Worm (Caenorhabditis elegans): Measurements from ENCODE around the gene kvs-3.

Gene kvs-3

ce11 chrV:9295581-9295980 lies 22.5 kb upstream of the kvs-3 start:
- TF ChIP-seq alr-1 (tag; optimal IDR thresholded peaks at IDR 0.05): no peak
- peak; percentile 17 for TF ChIP-seq F13H6.1 (tag; optimal IDR thresholded peaks at IDR 0.05)

- TF ChIP-seq elt-1 (tag; optimal IDR thresholded peaks at IDR 0.05) (no peak), alr-1 (tag; optimal IDR thresholded peaks at IDR 0.05) (no peak), zag-1 (tag; optimal IDR thresholded peaks at IDR 0.05) (no peak), nhr-6 (tag; optimal IDR thresholded peaks at IDR 0.05) (no peak), ceh-16 (tag; optimal IDR thresholded peaks at IDR 0.05) (no peak), skn-1 (tag; optimal IDR thresholded peaks at IDR 0.05) (no peak), lin-11 (tag; optimal IDR thresholded peaks at IDR 0.05) (no peak), ztf-11 (tag; optimal IDR thresholded peaks at IDR 0.05) (no peak), mbf-1 (tag; optimal IDR thresholded peaks at IDR 0.05) (no peak), C34F6.9 (tag; optimal IDR thresholded peaks at IDR 0.05) (no peak), unc-39 (tag; optimal IDR thresholded peaks at IDR 0.05) (no peak), nhr-21 (tag; optimal IDR thresholded peaks at IDR 0.05) (no peak), snpc-4 (tag; optimal IDR thresholded peaks at IDR 0.05) (no peak), nhr-23 (tag; optimal IDR thresholded peaks at IDR 0.05) (no peak)
Measured at ce11 chrV:9297332-9297731, 20.8 kb upstream of the kvs-3 start, which contains the start of gene F44A2.5. F44A2.5 (plus strand) TSS chrV:9297632.

ce11 chrV:9303026-9303425 lies 15.1 kb upstream of the kvs-3 start, which contains the start of gene nhr-39:
nhr-39 (plus strand) TSS chrV:9303326.
- TF ChIP-seq ceh-16 (tag; optimal IDR thresholded peaks at IDR 0.05): no peak
- no peak for TF ChIP-seq Y55F3AM.14 (GFP tag; optimal IDR thresholded peaks at IDR 0.05)
- no peak for TF ChIP-seq elt-3 (tag; optimal IDR thresholded peaks at IDR 0.05)
- no peak for TF ChIP-seq sem-4 (tag; optimal IDR thresholded peaks at IDR 0.05)
- no peak for TF ChIP-seq F13H6.1 (tag; optimal IDR thresholded peaks at IDR 0.05)
- TF ChIP-seq mab-5 (tag; optimal IDR thresholded peaks at IDR 0.05): no peak
- no peak for TF ChIP-seq unc-39 (tag; optimal IDR thresholded peaks at IDR 0.05)
- TF ChIP-seq R02D3.7 (tag; optimal IDR thresholded peaks at IDR 0.05): no peak
- TF ChIP-seq sma-3 (GFP tag; optimal IDR thresholded peaks at IDR 0.05): no peak
- TF ChIP-seq ztf-4 (tag; optimal IDR thresholded peaks at IDR 0.05): no peak
- TF ChIP-seq gmeb-1 (tag; optimal IDR thresholded peaks at IDR 0.05): no peak
- TF ChIP-seq sma-9 (GFP tag; optimal IDR thresholded peaks at IDR 0.05): no peak
- TF ChIP-seq sma-9 (tag; optimal IDR thresholded peaks at IDR 0.05): no peak
- TF ChIP-seq lin-11 (tag; optimal IDR thresholded peaks at IDR 0.05): no peak
- TF ChIP-seq ztf-11 (tag; optimal IDR thresholded peaks at IDR 0.05): no peak
- no peak for TF ChIP-seq nhr-25 (tag; optimal IDR thresholded peaks at IDR 0.05)

- no peak for TF ChIP-seq lsy-2 (tag; optimal IDR thresholded peaks at IDR 0.05)
- no peak for TF ChIP-seq nhr-237 (tag; optimal IDR thresholded peaks at IDR 0.05)
- no peak for TF ChIP-seq nhr-10 (tag; optimal IDR thresholded peaks at IDR 0.05)
- TF ChIP-seq lin-13 (GFP tag; optimal IDR thresholded peaks at IDR 0.05): no peak
- TF ChIP-seq skn-1 (tag; optimal IDR thresholded peaks at IDR 0.05): no peak
- no peak for TF ChIP-seq sma-3 (GFP tag; optimal IDR thresholded peaks at IDR 0.05)
- TF ChIP-seq Y55F3AM.14 (GFP tag; optimal IDR thresholded peaks at IDR 0.05): no peak
- no peak for TF ChIP-seq mab-5 (tag; optimal IDR thresholded peaks at IDR 0.05)
- no peak for TF ChIP-seq snpc-4 (tag; optimal IDR thresholded peaks at IDR 0.05)
- TF ChIP-seq crh-2 (tag; optimal IDR thresholded peaks at IDR 0.05): no peak
- TF ChIP-seq unc-39 (tag; optimal IDR thresholded peaks at IDR 0.05): no peak
- no peak for TF ChIP-seq nhr-12 (tag; optimal IDR thresholded peaks at IDR 0.05)
- no peak for TF ChIP-seq lin-39 (tag; optimal IDR thresholded peaks at IDR 0.05)
- TF ChIP-seq nhr-6 (tag; optimal IDR thresholded peaks at IDR 0.05): no peak
- TF ChIP-seq peb-1 (tag; optimal IDR thresholded peaks at IDR 0.05): no peak
- TF ChIP-seq elt-1 (tag; optimal IDR thresholded peaks at IDR 0.05): no peak
- no peak for TF ChIP-seq nhr-11 (tag; optimal IDR thresholded peaks at IDR 0.05)
Measured at ce11 chrV:9305116-9305515, 13.0 kb upstream of the kvs-3 start, which contains the start of gene F44A2.3. F44A2.3 (plus strand) TSS chrV:9305416.

- TF ChIP-seq ztf-4 (tag; optimal IDR thresholded peaks at IDR 0.05) (no peak), ceh-16 (tag; optimal IDR thresholded peaks at IDR 0.05) (no peak), nhr-25 (tag; optimal IDR thresholded peaks at IDR 0.05) (no peak), egl-27 (tag; optimal IDR thresholded peaks at IDR 0.05) (no peak), nhr-237 (tag; optimal IDR thresholded peaks at IDR 0.05) (no peak), dmd-4 (tag; optimal IDR thresholded peaks at IDR 0.05) (no peak), nhr-12 (tag; optimal IDR thresholded peaks at IDR 0.05) (no peak), nhr-6 (tag; optimal IDR thresholded peaks at IDR 0.05) (no peak), ceh-82 (tag; optimal IDR thresholded peaks at IDR 0.05) (no peak), skn-1 (tag; optimal IDR thresholded peaks at IDR 0.05) (no peak), ztf-11 (tag; optimal IDR thresholded peaks at IDR 0.05) (no peak), Y55F3AM.14 (GFP tag; optimal IDR thresholded peaks at IDR 0.05) (no peak)
Measured at ce11 chrV:9312377-9312776, 5.7 kb upstream of the kvs-3 start.
